Fruit fly (Drosophila melanogaster) whole organism: ENCODE data around the gene CG4789.

ENCODE experiments used
- CG8478 ChIP-seq: fragments of >200 bp; optimal IDR thresholded peaks from 2 replicates; lab custom pipeline; 2018; ENCODE audit warnings: inconsistent platforms
- Dll ChIP-seq: fragments of >200 bp; optimal IDR thresholded peaks from 2 replicates; lab custom pipeline; 2017
- EcR ChIP-seq, 2 experiments: fragments of >200 bp; optimal IDR thresholded peaks; 2 replicates each; lab custom pipeline; 2017; ENCODE audit warnings: missing biosample characterization in 2 of 2, missing genetic modification characterization in 2 of 2, missing genetic modification reagents in 2 of 2
- pan ChIP-seq: fragments of >200 bp; optimal IDR thresholded peaks from 2 replicates; lab custom pipeline; 2017
- psq ChIP-seq: fragments of >200 bp; optimal IDR thresholded peaks from 2 replicates; lab custom pipeline; 2017
- usp ChIP-seq: fragments of >200 bp; optimal IDR thresholded peaks from 2 replicates; lab custom pipeline; 2017; ENCODE audit warnings: missing biosample characterization, missing genetic modification characterization, mixed read lengths

Gene CG4789

DNA sequence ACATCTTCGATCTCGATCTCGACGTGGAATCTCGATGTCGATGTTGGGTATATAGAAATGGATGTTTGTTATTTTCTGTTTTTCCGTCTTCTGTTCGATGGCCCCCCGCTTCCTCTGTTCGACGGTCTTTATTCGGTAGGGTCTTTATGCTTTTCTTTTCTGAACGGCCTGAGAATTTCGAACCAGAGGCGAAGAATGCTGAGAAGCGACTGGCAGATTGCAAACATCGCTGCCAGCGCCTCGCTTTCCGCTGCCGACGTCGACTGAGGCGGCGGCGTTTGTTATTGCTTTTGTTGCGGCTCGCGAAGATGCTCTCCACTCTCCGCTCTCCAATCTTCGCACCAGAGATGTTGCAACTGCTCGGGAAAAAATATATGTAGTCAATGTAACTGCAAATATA, 34.6 kb downstream of the CG4789 start, which contains the start of the genes CG13004 and CG46306:
TSS of gene CG13004 (minus strand) at position 217 of the 400 bp plus-strand sequence.
TSS of gene CG46306 (minus strand) at position 217 of the 400 bp plus-strand sequence.
- TF ChIP-seq Dll (lab: Kevin White, UChicago) (no peak), CG8478 (no peak), psq (lab: Kevin White, UChicago) (no peak), usp (GFP tag; lab: Kevin White, UChicago) (no peak), pan (lab: Kevin White, UChicago) (no peak)

DNA sequence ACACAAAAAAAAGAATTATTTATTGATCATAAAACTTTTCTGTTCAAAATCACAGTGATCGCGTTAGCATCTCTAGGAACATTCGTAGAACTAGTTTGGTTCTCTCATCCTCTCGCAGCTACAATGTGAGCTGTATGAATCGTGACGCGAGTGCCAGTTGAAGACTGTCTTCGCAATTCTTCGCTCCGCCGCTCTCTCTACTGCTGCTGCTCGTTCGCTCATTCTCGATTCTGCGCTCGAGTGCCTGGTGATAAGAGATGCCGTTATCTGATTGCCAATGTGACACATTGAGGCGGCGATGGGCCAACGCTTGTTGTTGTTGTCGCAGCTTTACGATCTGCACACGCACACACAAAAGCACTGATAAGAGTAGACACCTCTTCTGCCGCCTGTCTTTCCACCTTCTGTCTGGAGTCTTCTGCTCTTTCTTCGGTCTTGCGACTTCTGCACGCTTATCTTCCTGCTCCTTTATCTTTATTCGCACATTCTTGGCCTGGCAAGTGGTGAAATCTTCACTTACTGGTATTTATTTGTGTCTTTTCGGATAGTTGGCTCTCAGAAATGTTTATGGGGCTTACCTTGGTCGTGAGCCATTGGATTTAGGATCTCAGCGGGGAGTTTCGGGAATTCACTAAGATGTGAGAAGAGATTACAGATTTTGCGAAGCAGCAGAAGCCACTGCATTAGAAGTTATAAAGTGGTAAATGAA, 35.5 kb downstream of the CG4789 start:
- TF ChIP-seq psq (lab: Kevin White, UChicago) = no peak
- TF ChIP-seq pan (lab: Kevin White, UChicago) = no peak

DNA sequence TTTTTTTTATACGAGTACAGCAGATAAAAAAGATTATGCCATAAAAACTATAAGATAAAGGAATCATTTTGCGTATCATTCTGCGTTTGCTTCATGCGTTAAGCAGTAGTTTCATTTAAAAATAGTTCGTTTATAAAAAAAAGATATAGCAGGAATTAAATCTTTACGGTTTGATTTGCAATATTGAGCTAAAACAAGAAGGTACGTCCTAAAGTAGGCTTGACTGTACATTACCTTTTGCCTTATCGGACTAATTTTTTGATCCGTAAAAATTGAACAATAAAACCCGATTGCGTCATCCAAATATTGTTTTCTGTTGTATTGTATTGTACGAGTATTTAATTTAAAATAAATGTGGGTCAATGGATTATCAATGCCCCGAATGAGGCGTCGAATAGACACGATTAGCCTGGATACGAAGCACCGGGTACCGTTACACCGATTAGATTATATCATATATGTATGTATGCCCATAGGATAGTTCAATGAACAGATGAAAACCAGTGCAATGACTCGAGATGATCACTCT, 36.1 kb downstream of the CG4789 start:
- TF ChIP-seq EcR (GFP tag; optimal IDR thresholded peaks at IDR 0.05; lab: Kevin White, UChicago) (no peak), psq (lab: Kevin White, UChicago) (no peak), usp (GFP tag; lab: Kevin White, UChicago) (no peak), CG8478 (no peak), Dll (lab: Kevin White, UChicago) (no peak), pan (lab: Kevin White, UChicago) (no peak)

DNA sequence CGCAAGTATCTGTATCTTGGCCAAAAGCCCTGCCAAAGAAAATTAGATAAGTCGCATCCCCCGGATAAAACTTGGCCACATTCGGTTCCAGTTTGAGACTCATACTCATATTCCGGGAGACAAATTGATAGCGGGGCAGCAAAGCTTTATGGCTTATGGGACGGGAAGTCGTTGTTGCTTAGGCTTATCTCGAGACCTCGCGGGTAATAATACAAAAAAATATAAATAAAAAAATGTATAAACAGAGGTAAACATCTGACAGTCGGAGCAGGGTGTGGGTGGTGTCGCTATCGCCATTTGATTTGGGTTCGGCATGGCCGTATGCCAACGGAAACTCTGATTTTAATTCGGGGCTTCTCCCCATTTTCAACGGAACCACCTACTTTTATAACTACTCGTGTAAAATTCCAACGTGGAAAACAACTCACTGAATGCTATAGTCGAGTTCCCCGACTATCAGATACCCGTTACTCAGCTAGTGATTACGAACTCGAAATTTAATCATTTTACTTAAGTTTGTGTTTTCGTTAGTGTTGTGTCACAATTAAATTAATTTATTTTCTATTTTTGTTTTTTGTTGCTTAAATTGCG, 37.0 kb downstream of the CG4789 start:
- TF ChIP-seq EcR (GFP tag; optimal IDR thresholded peaks at IDR 0.05; lab: Kevin White, UChicago) (no peak), pan (lab: Kevin White, UChicago) (no peak), CG8478 (no peak), usp (GFP tag; lab: Kevin White, UChicago) (no peak), psq (lab: Kevin White, UChicago) (no peak), Dll (lab: Kevin White, UChicago) (no peak)

DNA sequence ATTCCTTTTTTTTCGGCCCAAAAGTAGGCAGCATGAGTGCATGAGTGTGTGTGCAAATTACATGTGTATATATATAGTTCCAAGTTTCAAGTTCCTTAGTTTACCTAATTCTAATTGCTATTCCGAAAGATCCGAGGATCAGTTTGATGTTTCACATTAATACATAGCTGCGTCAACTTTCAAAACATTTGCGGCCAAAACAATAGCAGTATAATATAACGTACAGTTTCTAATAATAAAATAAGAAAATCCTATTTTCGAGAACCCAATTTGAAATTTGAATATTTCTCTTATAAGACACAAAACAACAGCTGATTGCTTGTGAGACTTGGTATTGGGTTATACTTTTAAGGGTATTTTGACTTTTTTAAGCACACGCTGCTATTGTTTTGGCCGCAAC, 38.3 kb downstream of the CG4789 start:
- TF ChIP-seq pan (lab: Kevin White, UChicago) (no peak), psq (lab: Kevin White, UChicago) (no peak), CG8478 (no peak)

DNA sequence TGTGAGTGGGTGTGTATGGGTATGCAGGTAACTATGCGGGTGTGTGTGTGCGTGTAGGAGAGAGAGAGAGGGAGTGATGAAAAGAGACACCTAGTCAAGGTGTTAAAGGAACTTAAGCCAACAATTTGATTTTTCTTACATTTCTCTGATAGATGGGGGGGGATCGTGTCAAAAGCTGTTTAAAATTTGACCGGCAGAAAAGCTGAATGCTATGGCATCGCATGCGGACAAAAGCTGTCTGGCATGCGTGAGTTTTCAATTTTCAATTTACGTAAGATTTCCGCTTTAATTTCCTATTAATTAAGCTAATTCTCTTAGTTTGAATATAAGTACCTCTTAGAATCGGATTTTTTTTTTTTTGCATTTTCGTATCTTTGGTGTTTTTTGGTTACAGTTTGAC, 39.2 kb downstream of the CG4789 start:
- no peak for TF ChIP-seq usp (GFP tag; lab: Kevin White, UChicago)
- TF ChIP-seq CG8478 = no peak
- TF ChIP-seq pan (lab: Kevin White, UChicago) = no peak
- TF ChIP-seq EcR (GFP tag; optimal IDR thresholded peaks at IDR 0.05; lab: Kevin White, UChicago) = no peak
- no peak for TF ChIP-seq Dll (lab: Kevin White, UChicago)
- no peak for TF ChIP-seq psq (lab: Kevin White, UChicago)

DNA sequence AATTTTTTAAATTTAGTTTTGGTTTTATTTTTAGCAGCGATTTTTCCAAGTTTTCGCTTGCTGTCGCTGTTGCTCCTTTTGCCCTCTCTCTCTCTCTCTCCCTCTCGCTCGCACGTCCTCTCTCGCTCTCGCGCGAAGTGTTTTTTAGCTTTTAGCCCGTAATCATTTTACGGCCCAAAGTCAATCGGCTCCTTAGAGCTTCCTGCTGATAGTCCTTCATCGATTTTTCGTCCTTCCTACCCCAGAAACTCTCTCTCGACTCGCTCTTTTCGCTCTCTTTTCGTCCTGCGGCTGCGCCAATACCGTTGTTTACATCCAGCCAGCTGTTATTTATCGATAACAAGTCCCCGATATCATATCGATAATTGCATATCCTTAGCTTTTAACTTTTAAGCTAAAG, 43.6 kb downstream of the CG4789 start, which contains the start of gene RSG7:
TSS of gene RSG7 (minus strand) at position 139 of the 400 bp plus-strand sequence.
- no peak for TF ChIP-seq EcR (GFP tag; optimal IDR thresholded peaks at IDR 0.05; lab: Kevin White, UChicago)

DNA sequence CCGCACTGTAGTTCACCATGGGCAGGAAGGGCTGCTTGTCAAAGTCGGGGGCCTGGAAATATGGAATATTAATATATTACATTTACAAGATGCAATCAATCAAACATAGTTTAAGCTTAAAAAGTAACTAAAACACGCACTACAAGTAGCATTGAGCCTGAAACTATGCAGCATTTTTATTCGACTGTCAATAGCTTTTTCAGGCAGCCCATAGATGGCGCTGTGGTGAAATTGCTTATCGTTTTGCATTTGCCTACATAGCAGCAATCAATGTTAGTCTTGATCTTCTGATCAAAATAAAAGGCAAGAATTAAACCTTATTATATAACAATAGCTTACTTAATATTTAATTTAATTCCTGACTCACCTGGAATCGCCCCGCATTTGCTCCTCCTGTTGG, 45.8 kb downstream of the CG4789 start:
- no peak for TF ChIP-seq CG8478
- TF ChIP-seq usp (GFP tag; lab: Kevin White, UChicago) = no peak
- TF ChIP-seq psq (lab: Kevin White, UChicago) = no peak
- no peak for TF ChIP-seq EcR (GFP tag; optimal IDR thresholded peaks at IDR 0.05; lab: Kevin White, UChicago)
- TF ChIP-seq Dll (lab: Kevin White, UChicago) = no peak
- TF ChIP-seq pan (lab: Kevin White, UChicago) = no peak

DNA sequence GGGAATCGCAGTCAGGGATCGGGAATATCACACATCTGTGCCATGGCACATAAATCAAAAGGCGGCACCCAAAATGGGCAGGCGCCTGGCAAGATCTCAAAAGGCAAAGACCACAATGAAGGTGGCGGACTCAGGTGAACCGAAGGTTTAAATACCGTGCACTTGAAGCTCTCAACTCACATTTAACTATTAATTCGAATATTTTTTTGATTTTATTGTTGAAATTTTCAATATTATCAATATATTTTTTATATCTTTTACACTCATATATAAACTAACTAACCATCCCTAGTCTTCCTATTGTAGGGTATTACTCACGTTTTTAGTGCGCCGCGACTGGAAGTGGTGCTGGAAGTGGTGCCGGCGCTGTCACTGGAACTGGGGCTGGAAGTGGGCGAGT, 48.2 kb downstream of the CG4789 start:
- TF ChIP-seq CG8478 (no peak), psq (lab: Kevin White, UChicago) (no peak), Dll (lab: Kevin White, UChicago) (no peak)

DNA sequence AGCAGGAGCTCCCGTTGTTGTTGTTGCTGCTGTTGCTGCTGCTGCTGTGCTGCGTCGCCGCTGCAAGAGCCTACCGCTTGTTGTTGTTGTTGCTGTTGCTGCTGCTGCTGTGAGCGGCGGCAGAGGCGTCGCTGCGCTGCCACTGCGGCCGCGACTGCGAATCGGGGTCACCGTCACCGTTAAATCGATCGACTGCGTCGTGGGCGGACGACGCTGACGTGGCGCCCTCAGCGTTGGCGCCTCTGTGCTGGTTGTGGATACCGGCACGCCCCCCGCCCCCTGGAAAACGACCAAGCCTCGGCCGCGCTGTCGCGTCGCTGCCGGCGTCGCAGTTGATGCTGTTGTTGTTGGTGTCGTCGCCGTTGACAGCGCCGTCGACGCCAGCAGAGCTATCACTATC, 48.8 kb downstream of the CG4789 start:
- TF ChIP-seq usp (GFP tag; lab: Kevin White, UChicago) (no peak), pan (lab: Kevin White, UChicago) (no peak), psq (lab: Kevin White, UChicago) (no peak), Dll (lab: Kevin White, UChicago) (no peak), CG8478 (no peak), EcR (GFP tag; optimal IDR thresholded peaks at IDR 0.05; lab: Kevin White, UChicago) (no peak)
